Fruit fly (Drosophila melanogaster) whole organism, embryonic: ENCODE data around the gene phtm.

Source experiments
- Blimp-1 ChIP-seq: fragments of 200-800 bp; sonication (Bioruptor generic); optimal IDR thresholded peaks from 3 replicates; lab custom pipeline; 2018; ENCODE audit warnings: missing biosample characterization, missing genetic modification characterization, mild to moderate bottlenecking, moderate library complexity, missing genetic modification reagents
- CG17802 ChIP-seq: fragments of 200-800 bp; sonication (Bioruptor generic); optimal IDR thresholded peaks from 2 replicates; lab custom pipeline; 2018; ENCODE audit warnings: missing biosample characterization, mild to moderate bottlenecking, missing genetic modification characterization, moderate library complexity
- CG33213 ChIP-seq: fragments of 200-800 bp; sonication (Bioruptor generic); optimal IDR thresholded peaks from 3 replicates; lab custom pipeline; 2016; ENCODE audit warnings: missing biosample characterization, missing genetic modification characterization
- CG9932 ChIP-seq: fragments of 200-800 bp; sonication (Bioruptor generic); IDR thresholded peaks from 2 replicates; pipeline ENCODE4 v1.3.6; 2022; ENCODE audit warnings: missing biosample characterization, missing genetic modification characterization
- CHES-1-like ChIP-seq: fragments of 200-800 bp; sonication (Bioruptor generic); optimal IDR thresholded peaks from 2 replicates; lab custom pipeline; 2016; ENCODE audit warnings: missing biosample characterization, missing genetic modification characterization
- CTCF ChIP-seq: fragments of 200-800 bp; sonication (Bioruptor generic); optimal IDR thresholded peaks from 2 replicates; lab custom pipeline; 2017; ENCODE audit warnings: missing biosample characterization, mild to moderate bottlenecking, missing genetic modification characterization, moderate library complexity
- HmgZ ChIP-seq: fragments of 200-800 bp; sonication (Bioruptor generic); optimal IDR thresholded peaks from 2 replicates; lab custom pipeline; 2018; ENCODE audit warnings: missing biosample characterization, mild to moderate bottlenecking, missing genetic modification characterization
- crc ChIP-seq: fragments of 200-800 bp; sonication (Bioruptor generic); optimal IDR thresholded peaks from 2 replicates; lab custom pipeline; 2016; ENCODE audit warnings: missing biosample characterization, missing genetic modification characterization
- ftz-f1 ChIP-seq: fragments of 200-800 bp; sonication (Bioruptor generic); optimal IDR thresholded peaks from 2 replicates; lab custom pipeline; 2016; ENCODE audit warnings: missing biosample characterization, missing genetic modification characterization
- lmd ChIP-seq: fragments of 200-800 bp; sonication (Bioruptor generic); IDR thresholded peaks from 2 replicates; pipeline ENCODE4 v1.3.6; 2022; ENCODE audit warnings: missing biosample characterization, missing genetic modification characterization
- prd ChIP-seq, 3 experiments: fragments of >200 bp in 2 of 3; fragments of 200-800 bp in 1 of 3; sonication (Bioruptor generic) in 1 of 3; optimal IDR thresholded peaks in 2 of 3; IDR thresholded peaks in 1 of 3; 2 replicates in 2 of 3; 3 replicates in 1 of 3; pipeline versions ENCODE4 v1.3.6 to Lab custom; 2017 to 2022; ENCODE audit warnings: missing biosample characterization in 1 of 3, missing genetic modification characterization in 1 of 3
- trh ChIP-seq: fragments of 200-800 bp; sonication (Bioruptor generic); optimal IDR thresholded peaks from 2 replicates; lab custom pipeline; 2016; ENCODE audit warnings: missing biosample characterization, missing genetic modification characterization

DNA sequence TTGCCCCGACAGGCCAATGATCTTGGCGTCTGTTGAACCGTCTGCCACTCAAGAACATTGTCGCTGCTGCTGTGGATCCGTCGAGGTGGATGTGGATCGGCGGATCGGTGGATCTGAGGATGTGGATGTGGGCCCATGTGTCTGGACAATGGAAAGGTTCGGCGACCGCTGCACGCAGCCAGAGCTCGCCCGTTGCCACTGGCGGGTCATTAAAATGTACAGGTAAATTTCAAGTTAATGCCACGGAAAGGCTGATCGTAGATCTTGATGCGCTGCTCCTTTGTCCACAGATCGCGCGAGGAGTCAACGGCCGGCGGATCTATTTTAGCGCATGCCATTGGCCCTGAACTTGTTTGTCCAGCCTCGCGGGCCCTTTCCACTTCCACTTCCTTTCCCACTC lies 1.1 kb upstream of the phtm start:
- TF ChIP-seq Blimp-1 (GFP tag; lab: Kevin White, UChicago) (no peak), CTCF (GFP tag; lab: Kevin White, UChicago) (no peak), CHES-1-like (no peak), crc (GFP tag; lab: Kevin White, UChicago) (no peak), HmgZ (tag; lab: Kevin White, UChicago) (no peak), trh (GFP tag; lab: Kevin White, UChicago) (no peak), prd (optimal IDR thresholded peaks at IDR 0.05; lab: Kevin White, UChicago) (no peak), prd (GFP tag; IDR thresholded peaks at IDR 0.05; lab: Robert Waterston, UW) (no peak), ftz-f1 (GFP tag; lab: Kevin White, UChicago) (no peak), CG9932 (GFP tag; lab: Robert Waterston, UW) (no peak), CG17802 (no peak), lmd (GFP tag; lab: Robert Waterston, UW) (no peak), CG33213 (no peak)
